Worm (Caenorhabditis elegans): ENCODE measurements around the gene F26D2.16.

F26D2.16 gene

ce11 chrV:16377188-16377587 is 42.5 kb downstream of the F26D2.16 start:
- no peak for TF ChIP-seq Y53G8AR.9 (GFP tag; conservative IDR thresholded peaks at IDR 0.05)
- TF ChIP-seq Y95B8A.8 (GFP tag; IDR thresholded peaks at IDR 0.05): no peak
- TF ChIP-seq C17E4.6 (GFP tag; IDR thresholded peaks at IDR 0.05): 0 out of 2 replicates have a peak, but pooled peaks have one; percentile 46
- TF ChIP-seq fkh-3 (tag; optimal IDR thresholded peaks at IDR 0.05): peak; percentile 5
- no peak for TF ChIP-seq aptf-3 (GFP tag; IDR thresholded peaks at IDR 0.05)
- TF ChIP-seq snpc-1.3 (tag; optimal IDR thresholded peaks at IDR 0.05; ENCODE audit: insufficient read depth): no peak
- TF ChIP-seq him-1 (tag; optimal IDR thresholded peaks at IDR 0.05): no peak
- TF ChIP-seq zfh-2 (GFP tag; conservative IDR thresholded peaks at IDR 0.05): peak; percentile 68
- TF ChIP-seq unc-62 (GFP tag; optimal IDR thresholded peaks at IDR 0.05): no peak
- TF ChIP-seq D2030.7 (GFP tag; IDR thresholded peaks at IDR 0.05): no peak
- no peak for TF ChIP-seq nfya-1 (tag; optimal IDR thresholded peaks at IDR 0.05; ENCODE audit: borderline replicate concordance, insufficient read depth)
- no peak for TF ChIP-seq egl-18 (GFP tag; IDR thresholded peaks at IDR 0.05)
- peak; percentile 64; the same call in 1 of the 2 replicates for TF ChIP-seq egrh-3 (GFP tag; IDR thresholded peaks at IDR 0.05)
- no peak for TF ChIP-seq Y79H2A.3 (GFP tag; conservative IDR thresholded peaks at IDR 0.05)
- no peak for TF ChIP-seq sdz-38 (tag; optimal IDR thresholded peaks at IDR 0.05)
- TF ChIP-seq tbx-9 (tag; optimal IDR thresholded peaks at IDR 0.05; ENCODE audit: borderline replicate concordance): no peak

- TF ChIP-seq him-1 (tag; optimal IDR thresholded peaks at IDR 0.05): no peak
- TF ChIP-seq nhr-120 (GFP tag; IDR thresholded peaks at IDR 0.05): no peak
- TF ChIP-seq ceh-91 (GFP tag; IDR thresholded peaks at IDR 0.05): no peak
- TF ChIP-seq ztf-25 (GFP tag; IDR thresholded peaks at IDR 0.05): no peak
- TF ChIP-seq attf-5 (GFP tag; optimal IDR thresholded peaks at IDR 0.05): no peak
- no peak for TF ChIP-seq lin-26 (GFP tag; IDR thresholded peaks at IDR 0.05)
- no peak for TF ChIP-seq ceh-79 (tag; optimal IDR thresholded peaks at IDR 0.05)
- TF ChIP-seq bed-1 (GFP tag; IDR thresholded peaks at IDR 0.05): no peak
- no peak for TF ChIP-seq aptf-2 (GFP tag; conservative IDR thresholded peaks at IDR 0.05)
- peak; percentile 86 for TF ChIP-seq zfh-2 (GFP tag; conservative IDR thresholded peaks at IDR 0.05)
- TF ChIP-seq madf-8 (GFP tag; conservative IDR thresholded peaks at IDR 0.05): no peak
- no peak for TF ChIP-seq snpc-3.4 (tag; optimal IDR thresholded peaks at IDR 0.05)
- no peak for TF ChIP-seq fkh-3 (tag; optimal IDR thresholded peaks at IDR 0.05)
- peak; percentile 93 for TF ChIP-seq egrh-3 (GFP tag; IDR thresholded peaks at IDR 0.05)
- no peak for TF ChIP-seq mcd-1 (GFP tag; IDR thresholded peaks at IDR 0.05)
Measured at ce11 chrV:16376430-16376948, 43.2 kb downstream of the F26D2.16 start.

- no peak for TF ChIP-seq zfh-2 (GFP tag; conservative IDR thresholded peaks at IDR 0.05)
- TF ChIP-seq Y67H2A.10 (GFP tag; conservative IDR thresholded peaks at IDR 0.05): no peak
- TF ChIP-seq nhr-90 (tag; optimal IDR thresholded peaks at IDR 0.05): no peak
- no peak for TF ChIP-seq sptf-2 (GFP tag; optimal IDR thresholded peaks at IDR 0.05)
- no peak for TF ChIP-seq rpc-1 (optimal IDR thresholded peaks at IDR 0.05)
- TF ChIP-seq rpc-1 (tag; optimal IDR thresholded peaks at IDR 0.05): no peak
- no peak for TF ChIP-seq nfya-1 (tag; optimal IDR thresholded peaks at IDR 0.05; ENCODE audit: borderline replicate concordance, insufficient read depth)
- TF ChIP-seq pbrm-1 (GFP tag; IDR thresholded peaks at IDR 0.05): no peak
- TF ChIP-seq ekl-4 (GFP tag; IDR thresholded peaks at IDR 0.05): no peak
- no peak for TF ChIP-seq snpc-3.4 (tag; optimal IDR thresholded peaks at IDR 0.05)
- TF ChIP-seq Y53G8AR.9 (GFP tag; conservative IDR thresholded peaks at IDR 0.05): no peak
- no peak for TF ChIP-seq F37B4.10 (GFP tag; IDR thresholded peaks at IDR 0.05)
Measured at ce11 chrV:16374676-16375075, 45.0 kb downstream of the F26D2.16 start, which contains the start of gene srv-34. Gene srv-34 (minus strand): TSS chrV:16374776.

Data from whole organism, young adult.